Worm (Caenorhabditis elegans) whole organism, early embryonic: ENCODE results near the gene R03H10.11.
"Not testable (repeated sequence)": the region's sequence is repeated elsewhere in the genome, so short reads cannot be mapped to it uniquely, and the experiment has no call there.

Source experiments
- B0310.2 ChIP-seq: sonication (generic microtip); optimal IDR thresholded peaks from 2 replicates; lab custom pipeline; 2016; ENCODE audit warnings: mild to moderate bottlenecking, missing genetic modification characterization, missing compliant biosample characterization
- F13C5.2 ChIP-seq: sonication (generic microtip); optimal IDR thresholded peaks from 2 replicates; lab custom pipeline; 2017; ENCODE audit warnings: mild to moderate bottlenecking, missing genetic modification characterization, inconsistent platforms, missing compliant biosample characterization
- aly-1 ChIP-seq: sonication (generic microtip); optimal IDR thresholded peaks from 2 replicates; lab custom pipeline; 2016; ENCODE audit warnings: missing genetic modification characterization, missing compliant biosample characterization
- ama-1 ChIP-seq: fragments of 150-350 bp; optimal IDR thresholded peaks from 2 replicates; lab custom pipeline; 2014
- ceh-13 ChIP-seq: fragments of 200-800 bp; sonication (Bioruptor generic); optimal IDR thresholded peaks from 2 replicates; lab custom pipeline; 2018; ENCODE audit warnings: mild to moderate bottlenecking, missing genetic modification characterization, missing compliant biosample characterization
- ceh-36 ChIP-seq: sonication (generic microtip); optimal IDR thresholded peaks from 2 replicates; lab custom pipeline; 2016; ENCODE audit warnings: missing genetic modification characterization, inconsistent platforms, missing compliant biosample characterization
- ets-7 ChIP-seq: sonication (generic microtip); optimal IDR thresholded peaks from 2 replicates; lab custom pipeline; 2016; ENCODE audit warnings: missing genotype, missing genetic modification characterization, missing compliant biosample characterization
- flt-1 ChIP-seq: fragments of 200-800 bp; sonication (Bioruptor generic); IDR thresholded peaks from 2 replicates; pipeline ENCODE4 v1.3.6; 2022; ENCODE audit warnings: missing genetic modification characterization, missing compliant biosample characterization
- hmbx-1 ChIP-seq: sonication (generic microtip); optimal IDR thresholded peaks from 2 replicates; lab custom pipeline; 2016; ENCODE audit warnings: mild to moderate bottlenecking, missing genetic modification characterization, missing compliant biosample characterization
- hmg-4 ChIP-seq: fragments of 200-800 bp; sonication (Bioruptor generic); optimal IDR thresholded peaks from 2 replicates; lab custom pipeline; 2018; ENCODE audit warnings: mild to moderate bottlenecking, missing genetic modification characterization, missing compliant biosample characterization
- hnd-1 ChIP-seq: sonication (generic microtip); optimal IDR thresholded peaks from 2 replicates; lab custom pipeline; 2016; ENCODE audit warnings: missing genetic modification characterization, missing compliant biosample characterization
- pes-1 ChIP-seq: fragments of 200-800 bp; sonication (Bioruptor generic); IDR thresholded peaks from 2 replicates; pipeline ENCODE4 v1.3.6; 2022; ENCODE audit warnings: missing genetic modification reagents, missing genetic modification characterization, missing compliant biosample characterization
- scrt-1 ChIP-seq: fragments of 200-800 bp; sonication (Bioruptor generic); IDR thresholded peaks from 2 replicates; pipeline ENCODE4 v1.3.6; 2022; ENCODE audit warnings: missing genetic modification characterization, missing compliant biosample characterization
- sea-1 ChIP-seq: fragments of 200-800 bp; sonication (Bioruptor generic); conservative IDR thresholded peaks from 2 replicates; pipeline ENCODE4 v1.3.6; 2022; ENCODE audit warnings: missing genetic modification characterization, missing compliant biosample characterization
- tbx-11 ChIP-seq: fragments of 200-800 bp; sonication (Bioruptor generic); IDR thresholded peaks from 2 replicates; pipeline ENCODE4 v1.3.6; 2022; ENCODE audit warnings: missing genetic modification characterization, missing compliant biosample characterization
- tbx-37 ChIP-seq: fragments of 200-800 bp; sonication (Bioruptor generic); conservative IDR thresholded peaks from 2 replicates; pipeline ENCODE4 v1.3.6; 2022; ENCODE audit warnings: missing genetic modification reagents, missing genetic modification characterization, missing compliant biosample characterization
- tra-4 ChIP-seq: sonication (generic microtip); optimal IDR thresholded peaks from 2 replicates; lab custom pipeline; 2017; ENCODE audit warnings: missing genetic modification characterization, missing compliant biosample characterization

R03H10.11 gene

DNA sequence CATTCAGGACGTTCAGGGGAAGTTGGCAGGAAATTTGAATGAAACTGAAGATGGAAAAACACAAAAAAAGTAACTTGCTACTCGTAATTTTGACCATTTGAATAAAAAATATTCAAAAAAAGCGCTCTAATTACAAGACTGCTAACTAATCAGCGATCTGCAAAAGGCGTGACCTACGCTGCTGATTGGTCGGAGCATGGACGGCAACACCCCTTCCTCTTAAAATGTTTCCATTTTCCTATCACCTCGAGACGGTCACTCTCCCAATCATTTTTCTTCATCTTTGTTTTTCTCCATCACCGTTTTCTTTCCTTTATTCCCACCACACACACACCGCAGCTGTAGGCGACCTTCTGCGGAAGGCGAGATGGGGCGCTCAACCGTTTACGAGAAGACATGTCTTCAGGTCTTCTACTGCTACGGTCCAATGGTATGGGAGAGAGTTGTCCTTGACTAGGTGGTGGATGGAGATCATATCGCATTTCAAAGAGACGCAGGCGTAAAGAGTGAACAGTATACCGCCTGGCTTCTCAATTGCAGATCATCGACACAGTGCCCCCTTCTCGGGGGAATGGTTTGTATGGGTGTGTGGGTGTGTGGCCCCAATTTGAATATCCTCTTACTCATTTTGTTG lies 30.8 kb upstream of the R03H10.11 start:
- TF ChIP-seq hmg-4 (GFP tag; lab: Kevin White, UChicago) = peak; percentile 4
- TF ChIP-seq tra-4 (tag; lab: Kevin White, UChicago) = no peak
- no peak for TF ChIP-seq B0310.2
- no peak for TF ChIP-seq tbx-11 (GFP tag; lab: Robert Waterston, UW)
- no peak for TF ChIP-seq tbx-37 (GFP tag; lab: Robert Waterston, UW)
- TF ChIP-seq sea-1 (GFP tag; lab: Robert Waterston, UW) = no peak
- TF ChIP-seq ama-1 (lab: Kevin White, UChicago) = no peak

DNA sequence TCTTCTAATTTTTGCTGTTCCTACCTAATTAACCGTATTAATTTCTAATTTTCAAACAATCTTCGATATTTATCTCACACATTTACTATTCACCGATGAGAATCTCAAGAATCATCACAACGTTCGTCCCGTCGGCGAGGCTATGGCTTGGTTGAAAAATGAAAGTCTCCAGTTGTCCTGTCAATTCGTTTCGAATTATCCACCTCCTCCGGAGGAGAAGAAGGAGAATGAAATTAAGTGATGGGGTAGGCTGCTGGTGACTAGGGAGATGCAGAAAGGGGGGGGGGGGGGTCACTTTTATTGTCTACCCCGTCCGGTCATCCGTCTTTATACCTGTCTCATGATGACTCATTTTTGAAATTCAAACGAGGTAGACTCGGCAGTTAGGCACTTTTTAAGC lies 29.6 kb upstream of the R03H10.11 start:
- TF ChIP-seq aly-1 (no peak), ceh-13 (GFP tag; lab: Kevin White, UChicago) (no peak), tra-4 (tag; lab: Kevin White, UChicago) (no peak), tbx-11 (GFP tag; lab: Robert Waterston, UW) (no peak), sea-1 (GFP tag; lab: Robert Waterston, UW) (no peak), ets-7 (tag; lab: Kevin White, UChicago) (no peak), hnd-1 (tag; lab: Kevin White, UChicago) (no peak), hmbx-1 (tag; lab: Kevin White, UChicago) (no peak), scrt-1 (GFP tag; lab: Robert Waterston, UW) (no peak), F13C5.2 (tag; lab: Kevin White, UChicago) (no peak), flt-1 (GFP tag; lab: Robert Waterston, UW) (no peak)

DNA sequence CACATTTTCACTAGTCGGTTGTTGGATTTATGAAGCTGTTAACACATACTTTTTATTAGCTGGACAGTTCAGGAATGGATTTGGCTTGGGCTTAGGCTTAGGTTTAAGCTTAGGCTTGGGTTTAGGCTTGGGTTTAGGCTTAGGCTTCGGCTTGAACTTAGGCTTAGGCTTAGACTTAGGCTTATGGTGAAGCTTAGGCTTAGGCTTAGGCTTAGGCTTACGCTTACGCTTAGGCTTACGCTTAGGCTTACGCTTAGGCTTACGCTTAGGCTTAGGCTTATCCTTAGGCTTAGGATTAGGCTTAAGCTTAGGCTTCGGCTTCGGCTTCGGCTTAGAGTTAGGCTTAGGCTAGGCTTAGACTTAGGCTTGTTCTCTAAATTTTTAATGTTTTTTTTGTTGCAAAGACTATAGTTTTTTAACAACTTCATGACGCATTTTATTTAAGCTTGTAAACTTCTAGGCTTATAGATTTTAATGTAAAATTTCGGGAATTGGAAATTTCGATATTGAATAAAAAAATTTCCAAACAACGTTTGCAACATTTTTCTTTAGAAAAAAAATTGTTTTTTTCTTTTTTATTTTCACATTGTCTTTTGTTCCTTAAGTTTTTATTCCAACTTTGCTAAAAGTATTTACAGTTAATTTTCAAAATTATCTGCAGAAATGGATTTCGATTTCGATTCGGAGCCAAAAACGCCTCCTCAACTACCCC lies 27.2 kb upstream of the R03H10.11 start, which contains the start of gene R03H10.2:
Gene R03H10.2, plus strand, starts transcription at position 662 of the 712 bp plus-strand sequence.
- TF ChIP-seq ama-1 (lab: Kevin White, UChicago) = no peak
- no peak for TF ChIP-seq flt-1 (GFP tag; lab: Robert Waterston, UW)
- no peak for TF ChIP-seq sea-1 (GFP tag; lab: Robert Waterston, UW)
- TF ChIP-seq hmg-4 (GFP tag; lab: Kevin White, UChicago) = no peak
- TF ChIP-seq ceh-36 (tag; lab: Kevin White, UChicago) = peak; percentile 85
- no peak for TF ChIP-seq pes-1
- TF ChIP-seq hnd-1 (tag; lab: Kevin White, UChicago) = no peak
- no peak for TF ChIP-seq aly-1

DNA sequence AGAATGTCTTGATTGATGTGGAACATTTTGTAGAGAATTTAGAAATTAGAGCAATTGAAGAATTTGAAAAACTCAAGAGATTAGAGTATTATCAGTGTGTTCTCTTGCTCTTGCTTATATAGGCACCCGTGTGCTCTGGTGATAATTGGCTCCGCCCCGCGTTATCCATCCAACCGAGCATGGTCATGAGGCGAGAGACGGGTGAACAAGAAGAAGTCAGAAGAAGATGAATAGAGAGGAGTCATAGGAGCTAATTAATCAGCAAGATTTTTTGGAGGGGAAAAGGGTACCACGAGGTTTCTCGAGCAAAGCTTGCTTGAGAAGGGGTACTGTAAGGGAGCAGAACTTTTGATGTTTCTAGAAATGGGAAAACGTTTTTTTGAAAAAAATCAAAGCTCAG lies 24.6 kb upstream of the R03H10.11 start:
- TF ChIP-seq sea-1 (GFP tag; lab: Robert Waterston, UW) (no peak), tra-4 (tag; lab: Kevin White, UChicago) (no peak), hnd-1 (tag; lab: Kevin White, UChicago) (no peak), scrt-1 (GFP tag; lab: Robert Waterston, UW) (no peak), F13C5.2 (tag; lab: Kevin White, UChicago) (no peak)

DNA sequence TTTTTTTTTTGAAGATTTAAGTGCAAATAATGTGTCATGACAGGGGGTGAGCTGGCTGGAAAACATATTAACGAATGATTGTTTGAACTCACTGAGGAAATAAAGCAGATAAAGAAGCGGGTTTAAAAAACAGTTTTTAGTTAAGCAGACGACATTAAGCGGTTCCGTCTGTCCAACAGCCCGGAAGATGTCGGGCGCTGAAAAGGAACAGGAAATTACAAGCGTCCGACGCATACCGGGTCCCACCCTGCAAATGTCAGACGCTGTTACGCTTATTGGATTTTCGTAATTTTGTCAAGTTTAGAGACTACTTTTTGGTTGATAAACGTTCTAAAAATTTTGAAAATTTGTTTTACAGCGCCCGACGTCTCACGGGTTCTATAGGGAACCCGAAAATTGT lies 22.9 kb upstream of the R03H10.11 start:
- no peak for TF ChIP-seq ceh-13 (GFP tag; lab: Kevin White, UChicago)
- TF ChIP-seq aly-1 = no peak
- no peak for TF ChIP-seq hnd-1 (tag; lab: Kevin White, UChicago)
- no peak for TF ChIP-seq tbx-11 (GFP tag; lab: Robert Waterston, UW)
- TF ChIP-seq hmg-4 (GFP tag; lab: Kevin White, UChicago) = no peak
- TF ChIP-seq flt-1 (GFP tag; lab: Robert Waterston, UW) = no peak
- no peak for TF ChIP-seq ets-7 (tag; lab: Kevin White, UChicago)
- no peak for TF ChIP-seq hmbx-1 (tag; lab: Kevin White, UChicago)
- no peak for TF ChIP-seq tbx-37 (GFP tag; lab: Robert Waterston, UW)
- no peak for TF ChIP-seq pes-1
- TF ChIP-seq scrt-1 (GFP tag; lab: Robert Waterston, UW) = no peak
- no peak for TF ChIP-seq B0310.2
- TF ChIP-seq tra-4 (tag; lab: Kevin White, UChicago) = no peak

DNA sequence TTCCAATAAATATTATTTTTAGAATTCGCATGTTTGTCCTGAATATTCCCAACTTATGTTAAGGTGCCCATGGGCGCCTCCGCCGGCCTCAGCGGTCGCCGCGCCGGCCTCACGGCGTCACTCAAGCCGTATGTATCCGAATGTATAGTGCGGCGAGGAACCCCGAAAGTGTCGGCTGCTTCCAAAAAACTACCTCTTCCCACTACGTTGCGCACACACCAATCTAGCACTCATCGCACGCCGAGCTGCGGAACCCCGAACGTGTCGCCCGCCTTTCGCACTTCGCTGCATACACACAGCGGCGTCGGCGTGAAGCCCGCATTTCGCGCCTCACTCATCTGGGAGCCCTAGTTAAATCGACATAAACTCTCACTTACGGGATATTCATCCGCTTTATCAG lies 14.6 kb upstream of the R03H10.11 start:
- TF ChIP-seq aly-1 (no peak), pes-1 (no peak), ama-1 (lab: Kevin White, UChicago) (no peak), scrt-1 (GFP tag; lab: Robert Waterston, UW) (no peak), B0310.2 (no peak), hnd-1 (tag; lab: Kevin White, UChicago) (no peak)

DNA sequence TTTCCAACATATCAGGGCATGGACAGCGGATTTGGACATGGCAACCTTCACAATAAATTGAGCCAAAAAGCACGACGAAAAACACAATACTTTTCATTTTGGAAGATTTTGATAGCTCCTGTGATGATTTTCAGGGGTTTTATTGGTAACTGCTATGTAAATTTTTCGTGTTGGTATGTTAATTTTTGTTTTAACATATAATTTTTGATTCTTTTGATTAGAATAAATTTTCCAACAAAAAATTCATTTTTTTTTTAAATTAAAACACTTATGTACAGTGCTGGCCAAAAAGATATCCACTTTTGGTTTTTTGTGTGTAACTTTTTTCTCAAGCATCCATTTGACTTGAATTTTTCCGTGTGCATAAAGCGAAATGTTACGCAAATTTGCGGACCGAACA lies 14.1 kb upstream of the R03H10.11 start, which contains the start of gene R03H10.4:
Gene R03H10.4, minus strand, starts transcription at position 101 of the 400 bp plus-strand sequence.
- TF ChIP-seq ceh-13 (GFP tag; lab: Kevin White, UChicago); B0310.2; sea-1 (GFP tag; lab: Robert Waterston, UW): not testable (repeated sequence)

DNA sequence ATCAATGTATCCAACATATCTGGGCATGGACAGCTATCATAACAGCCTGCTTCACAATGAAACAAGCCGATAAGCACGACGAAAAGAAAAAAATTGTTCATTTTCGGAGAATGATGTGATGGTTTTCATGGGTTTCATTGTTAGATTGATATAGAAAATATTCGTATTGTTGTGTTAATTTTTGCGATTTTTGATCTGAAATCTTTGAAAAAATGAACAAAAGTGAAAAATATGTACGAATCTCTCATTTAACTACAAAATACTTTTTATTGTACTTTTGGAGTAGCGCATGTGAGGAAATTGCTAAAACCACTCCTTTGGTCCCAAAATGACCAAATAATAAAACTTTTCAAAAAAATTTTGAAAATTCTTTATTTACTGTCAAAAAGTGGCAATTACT lies 12.0 kb upstream of the R03H10.11 start, which contains the start of gene R03H10.5:
Gene R03H10.5, minus strand, starts transcription at position 101 of the 400 bp plus-strand sequence.
- no peak for TF ChIP-seq sea-1 (GFP tag; lab: Robert Waterston, UW)
- no peak for TF ChIP-seq flt-1 (GFP tag; lab: Robert Waterston, UW)
- TF ChIP-seq tbx-11 (GFP tag; lab: Robert Waterston, UW) = no peak
- TF ChIP-seq hmg-4 (GFP tag; lab: Kevin White, UChicago) = no peak
- no peak for TF ChIP-seq F13C5.2 (tag; lab: Kevin White, UChicago)
- no peak for TF ChIP-seq aly-1
- TF ChIP-seq ets-7 (tag; lab: Kevin White, UChicago) = no peak
- TF ChIP-seq hmbx-1 (tag; lab: Kevin White, UChicago) = no peak
- no peak for TF ChIP-seq pes-1
- no peak for TF ChIP-seq tbx-37 (GFP tag; lab: Robert Waterston, UW)
- TF ChIP-seq ceh-13 (GFP tag; lab: Kevin White, UChicago) = no peak
